Worm (Caenorhabditis elegans) whole organism, midembryonic: ENCODE data around the gene C13A2.10.

Experiments
- flt-1 ChIP-seq: fragments of 200-800 bp; sonication (Bioruptor generic); IDR thresholded peaks from 2 replicates; pipeline ENCODE4 v1.3.6; 2022; ENCODE audit warnings: missing genetic modification characterization, missing compliant biosample characterization
- med-1 ChIP-seq: sonication (generic microtip); optimal IDR thresholded peaks from 2 replicates; lab custom pipeline; 2017; ENCODE audit warnings: missing genetic modification characterization, mild to moderate bottlenecking, missing compliant biosample characterization, antibody characterized with exemption, missing genetic modification reagents; ENCODE audit not compliant: insufficient read depth

DNA sequence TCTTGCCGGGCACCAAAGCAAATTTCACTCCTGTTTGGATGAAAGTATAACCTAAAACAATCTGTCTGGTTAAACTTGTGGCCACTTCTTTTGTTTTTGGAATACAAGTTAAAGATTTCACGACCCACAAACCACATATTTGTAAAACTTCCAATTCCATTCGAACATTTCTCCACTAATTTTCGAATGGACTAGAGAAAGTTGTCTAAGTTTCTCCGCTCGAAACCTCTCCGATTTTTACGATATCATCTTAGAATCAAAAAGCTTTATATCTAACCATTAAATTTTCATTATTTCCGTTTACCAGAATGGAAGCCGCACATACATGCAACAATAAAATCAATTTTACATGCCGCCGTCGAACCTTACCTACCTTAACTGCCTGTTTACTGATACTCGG, 23.6 kb upstream of the C13A2.10 start, which contains the start of gene F07G11.3:
- TF ChIP-seq med-1 (GFP tag; lab: Kevin White, UChicago) (no peak), flt-1 (GFP tag; lab: Robert Waterston, UW) (no peak)
